Worm (Caenorhabditis elegans): ENCODE measurements around the gene str-172.

DNA sequence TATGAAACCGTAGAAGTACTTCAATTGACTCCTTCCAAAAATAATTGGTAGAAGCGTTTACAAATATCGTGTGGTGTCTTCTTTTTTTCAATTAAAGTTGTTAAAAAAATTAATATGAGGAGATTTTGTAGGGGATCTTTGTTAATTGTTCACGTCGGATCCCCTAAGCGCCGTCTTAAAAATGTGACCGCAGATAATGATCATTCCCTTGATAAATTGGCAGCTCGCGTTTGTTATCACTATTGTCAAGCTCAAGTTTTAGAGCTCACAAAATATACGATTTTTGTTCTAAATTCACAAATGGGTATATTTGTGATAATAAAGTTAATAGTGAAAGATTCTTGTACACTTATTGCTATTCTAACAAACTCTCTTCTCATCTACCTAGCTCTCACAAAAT lies 41.5 kb upstream of the str-172 start, which contains the start of gene str-159:
- TF ChIP-seq ztf-11 (tag; optimal IDR thresholded peaks at IDR 0.05) (no peak), unc-120 (tag; optimal IDR thresholded peaks at IDR 0.05; ENCODE audit: poor library complexity, severe bottlenecking) (no peak), nhr-28 (tag; optimal IDR thresholded peaks at IDR 0.05) (no peak)
